Worm (Caenorhabditis elegans) whole organism, late embryonic: ENCODE results near the gene T21E8.7.

Experiments used
- K09A11.1 ChIP-seq: sonication (generic microtip); optimal IDR thresholded peaks from 2 replicates; lab custom pipeline; 2017; ENCODE audit warnings: antibody characterized with exemption, mild to moderate bottlenecking, missing genetic modification characterization, missing compliant biosample characterization; ENCODE audit not compliant: insufficient read depth
- nhr-11 ChIP-seq: fragments of 150-350 bp; optimal IDR thresholded peaks from 2 replicates; lab custom pipeline; 2014; ENCODE audit warnings: missing biosample characterization, missing genetic modification characterization
- ttx-3 ChIP-seq: sonication (generic microtip); optimal IDR thresholded peaks from 2 replicates; lab custom pipeline; 2016; ENCODE audit warnings: missing genetic modification reagents, missing genetic modification characterization, missing compliant biosample characterization
- unc-86 ChIP-seq: sonication (generic microtip); optimal IDR thresholded peaks from 2 replicates; lab custom pipeline; 2016; ENCODE audit warnings: missing genetic modification characterization, missing compliant biosample characterization

DNA sequence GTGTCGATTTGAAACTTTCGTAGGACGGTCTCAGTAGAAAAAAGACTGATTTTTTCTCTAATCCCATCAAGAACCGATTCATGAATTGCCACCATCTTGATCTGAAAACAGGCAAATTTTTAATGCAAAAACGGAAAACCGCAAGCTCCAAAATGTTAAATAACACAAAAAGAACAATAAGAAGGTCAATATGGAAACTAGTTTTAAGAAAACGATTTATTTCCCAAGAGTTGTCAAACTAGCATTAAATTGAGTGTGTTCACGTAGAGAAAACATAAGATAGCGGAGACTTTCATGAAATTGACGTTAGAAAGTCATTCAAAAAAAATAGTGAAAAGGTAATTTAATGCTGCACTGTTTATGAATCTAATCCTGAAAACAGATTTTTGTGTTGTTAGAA, 30.7 kb downstream of the T21E8.7 start, which contains the start of gene F47B10.9:
- TF ChIP-seq K09A11.1 (no peak), unc-86 (tag; lab: Kevin White, UChicago) (no peak), nhr-11 (tag; lab: Kevin White, UChicago) (no peak), ttx-3 (tag; lab: Kevin White, UChicago) (no peak)
